Fruit fly (Drosophila melanogaster) whole organism, wandering third instar larva: ENCODE results near the gene poe.
A peak's percentile ranks its signal among the peaks of the same experiment; 100 is the strongest.

Experiments used
- CG32264 ChIP-seq: fragments of 200-800 bp; sonication (Bioruptor generic); optimal IDR thresholded peaks from 2 replicates; lab custom pipeline; 2016; ENCODE audit warnings: missing biosample characterization, missing genetic modification characterization
- CG9705 ChIP-seq: fragments of 200-800 bp; sonication (Bioruptor generic); optimal IDR thresholded peaks from 2 replicates; lab custom pipeline; 2018; ENCODE audit warnings: missing biosample characterization, mild to moderate bottlenecking, missing genetic modification characterization
- Hnf4 ChIP-seq: fragments of 200-800 bp; sonication (Bioruptor generic); optimal IDR thresholded peaks from 2 replicates; lab custom pipeline; 2016; ENCODE audit warnings: missing biosample characterization, mild to moderate bottlenecking, missing genetic modification characterization
- Jra ChIP-seq: sonication (Bioruptor generic); optimal IDR thresholded peaks from 2 replicates; lab custom pipeline; 2016; ENCODE audit warnings: missing biosample characterization, missing genetic modification characterization
- foxo ChIP-seq, 2 experiments: fragments of 200-800 bp; sonication (Bioruptor generic); optimal IDR thresholded peaks; 2 replicates in 1 of 2; 3 replicates in 1 of 2; lab custom pipeline; 2016 to 2017; ENCODE audit warnings: missing biosample characterization in 2 of 2, missing genetic modification characterization in 2 of 2
- h ChIP-seq: fragments of 200-800 bp; sonication (Bioruptor generic); optimal IDR thresholded peaks from 3 replicates; lab custom pipeline; 2016; ENCODE audit warnings: missing biosample characterization, mild to moderate bottlenecking, missing genetic modification characterization
- pan ChIP-seq: fragments of >200 bp; optimal IDR thresholded peaks from 2 replicates; lab custom pipeline; 2017
- psq ChIP-seq: fragments of 200-800 bp; sonication (Bioruptor generic); optimal IDR thresholded peaks from 3 replicates; lab custom pipeline; 2017; ENCODE audit warnings: missing biosample characterization, mild to moderate bottlenecking, missing genetic modification characterization, moderate library complexity
- sv ChIP-seq: fragments of 200-800 bp; sonication (Bioruptor generic); optimal IDR thresholded peaks from 3 replicates; lab custom pipeline; 2016; ENCODE audit warnings: missing biosample characterization, missing genetic modification characterization
- usp ChIP-seq: fragments of >200 bp; optimal IDR thresholded peaks from 2 replicates; lab custom pipeline; 2017; ENCODE audit warnings: missing biosample characterization, missing genetic modification characterization

dm6 chr2L:8103073-8103472 lies 31.6 kb upstream of the poe start:
- TF ChIP-seq usp (GFP tag; lab: Kevin White, UChicago) (no peak), pan (lab: Kevin White, UChicago) (peak; percentile 83), sv (GFP tag; lab: Kevin White, UChicago) (no peak), foxo (GFP tag; optimal IDR thresholded peaks at IDR 0.05; lab: Kevin White, UChicago) (no peak), Hnf4 (GFP tag; lab: Kevin White, UChicago) (no peak), Jra (GFP tag; lab: Kevin White, UChicago) (no peak), CG9705 (no peak), CG32264 (GFP tag; lab: Kevin White, UChicago) (no peak), h (GFP tag; lab: Kevin White, UChicago) (no peak), psq (GFP tag; lab: Kevin White, UChicago) (no peak)
